Fruit fly (Drosophila melanogaster): ENCODE measurements around the gene Gbeta13F.

- TF ChIP-seq ttk (optimal IDR thresholded peaks at IDR 0.05) (no peak), psq (optimal IDR thresholded peaks at IDR 0.05) (no peak)
Observed at dm6 chrX:15812615-15812995, 47.3 kb upstream of the Gbeta13F start.

Data from Kc167 (cell line).